Worm (Caenorhabditis elegans) whole organism, young adult: Measurements from ENCODE around the gene M02E1.3.

Experiments
- B0035.1 ChIP-seq: sonication (generic microtip); optimal IDR thresholded peaks from 2 replicates; lab custom pipeline; 2016; ENCODE audit warnings: missing genetic modification characterization, mild to moderate bottlenecking, missing compliant biosample characterization, missing genotype, missing genetic modification reagents
- B0261.1 ChIP-seq: sonication (generic microtip); optimal IDR thresholded peaks from 2 replicates; lab custom pipeline; 2016; ENCODE audit warnings: mild to moderate bottlenecking, missing genetic modification characterization, moderate library complexity, missing compliant biosample characterization
- C17E4.6 ChIP-seq: fragments of 200-800 bp; sonication (Bioruptor generic); IDR thresholded peaks from 2 replicates; pipeline ENCODE4 v1.3.6; 2022; ENCODE audit warnings: missing genetic modification reagents, missing genetic modification characterization, missing compliant biosample characterization
- F39B2.1 ChIP-seq: fragments of 200-800 bp; sonication (Bioruptor generic); IDR thresholded peaks from 2 replicates; pipeline ENCODE4 v1.3.6; 2022; ENCODE audit warnings: missing genetic modification reagents, missing genetic modification characterization, missing compliant biosample characterization
- K11D2.4 ChIP-seq: fragments of 200-800 bp; sonication (Bioruptor generic); IDR thresholded peaks from 2 replicates; pipeline ENCODE4 v1.3.6; 2022; ENCODE audit warnings: missing genetic modification reagents, missing genetic modification characterization, missing compliant biosample characterization
- K12H6.12 ChIP-seq: fragments of 200-800 bp; sonication (Bioruptor generic); optimal IDR thresholded peaks from 2 replicates; lab custom pipeline; 2018; ENCODE audit warnings: mild to moderate bottlenecking, missing genetic modification characterization, missing compliant biosample characterization
- T07F8.4 ChIP-seq: sonication (generic microtip); optimal IDR thresholded peaks from 2 replicates; lab custom pipeline; 2016; ENCODE audit warnings: mild to moderate bottlenecking, missing genetic modification characterization, moderate library complexity, missing compliant biosample characterization
- T26A5.8 ChIP-seq: sonication (generic microtip); optimal IDR thresholded peaks from 2 replicates; lab custom pipeline; 2016; ENCODE audit warnings: missing genetic modification characterization, missing compliant biosample characterization
- Y67H2A.10 ChIP-seq: fragments of 200-800 bp; sonication (Bioruptor generic); conservative IDR thresholded peaks from 2 replicates; pipeline ENCODE4 v1.3.6; 2022; ENCODE audit warnings: missing genetic modification reagents, missing genetic modification characterization, missing compliant biosample characterization
- Y79H2A.3 ChIP-seq: fragments of 200-800 bp; sonication (Bioruptor generic); conservative IDR thresholded peaks from 2 replicates; pipeline ENCODE4 v1.3.6; 2022; ENCODE audit warnings: missing genetic modification reagents, missing genetic modification characterization, missing compliant biosample characterization
- Y95B8A.8 ChIP-seq: fragments of 200-800 bp; sonication (Bioruptor generic); IDR thresholded peaks from 2 replicates; pipeline ENCODE4 v1.3.6; 2022; ENCODE audit warnings: missing genetic modification reagents, missing genetic modification characterization, missing compliant biosample characterization
- ZK185.1 ChIP-seq: sonication (generic microtip); optimal IDR thresholded peaks from 2 replicates; lab custom pipeline; 2016; ENCODE audit warnings: mild to moderate bottlenecking, missing genetic modification characterization, missing compliant biosample characterization; ENCODE audit not compliant: poor library complexity, severe bottlenecking
- akir-1 ChIP-seq: fragments of 200-800 bp; sonication (Bioruptor generic); optimal IDR thresholded peaks from 2 replicates; lab custom pipeline; 2018; ENCODE audit warnings: mild to moderate bottlenecking, missing genetic modification characterization, moderate library complexity, missing compliant biosample characterization
- ama-1 ChIP-seq, 3 experiments: fragments of 150-350 bp in 1 of 3; sonication (generic microtip) in 2 of 3; optimal IDR thresholded peaks; 2 replicates each; lab custom pipeline; 2014 to 2018; ENCODE audit warnings: missing biosample characterization in 2 of 3, missing genetic modification characterization in 2 of 3, missing genetic modification reagents in 2 of 3
- atf-7 ChIP-seq: sonication (generic microtip); optimal IDR thresholded peaks from 2 replicates; lab custom pipeline; 2017; ENCODE audit warnings: mild to moderate bottlenecking, missing genetic modification characterization, missing compliant biosample characterization
- athp-1 ChIP-seq: sonication (generic microtip); optimal IDR thresholded peaks from 2 replicates; lab custom pipeline; 2017; ENCODE audit warnings: mild to moderate bottlenecking, missing genetic modification characterization, missing compliant biosample characterization
- attf-5 ChIP-seq: fragments of 200-800 bp; sonication (Bioruptor generic); optimal IDR thresholded peaks from 2 replicates; lab custom pipeline; 2018; ENCODE audit warnings: mild to moderate bottlenecking, missing genetic modification characterization, missing compliant biosample characterization
- bed-2 ChIP-seq: fragments of 200-800 bp; sonication (Bioruptor generic); IDR thresholded peaks from 2 replicates; pipeline ENCODE4 v1.3.6; 2022; ENCODE audit warnings: missing genetic modification reagents, missing genetic modification characterization, missing compliant biosample characterization
- cebp-1 ChIP-seq, 2 experiments: fragments of 200-800 bp in 1 of 2; sonication (Bioruptor generic) in 1 of 2; sonication (generic microtip) in 1 of 2; IDR thresholded peaks in 1 of 2; optimal IDR thresholded peaks in 1 of 2; 2 replicates each; pipeline versions ENCODE4 v1.3.6 to Lab custom; 2017 to 2022; ENCODE audit warnings: missing compliant biosample characterization in 2 of 2, missing genetic modification characterization in 2 of 2, mild to moderate bottlenecking in 1 of 2, missing genetic modification reagents in 1 of 2, moderate library complexity in 1 of 2
- ceh-40 ChIP-seq: fragments of 200-800 bp; sonication (Bioruptor generic); IDR thresholded peaks from 2 replicates; pipeline ENCODE4 v1.3.6; 2022; ENCODE audit warnings: missing genetic modification characterization, missing compliant biosample characterization
- ceh-91 ChIP-seq: fragments of 200-800 bp; sonication (Bioruptor generic); IDR thresholded peaks from 2 replicates; pipeline ENCODE4 v1.3.6; 2022; ENCODE audit warnings: missing genetic modification reagents, missing genetic modification characterization, missing compliant biosample characterization
- die-1 ChIP-seq: sonication (generic microtip); optimal IDR thresholded peaks from 2 replicates; lab custom pipeline; 2016; ENCODE audit warnings: missing genotype, mild to moderate bottlenecking, missing genetic modification characterization, missing compliant biosample characterization
- dpff-1 ChIP-seq: sonication (generic microtip); optimal IDR thresholded peaks from 2 replicates; lab custom pipeline; 2017; ENCODE audit warnings: mild to moderate bottlenecking, missing genetic modification characterization, missing compliant biosample characterization
- dpl-1 ChIP-seq: fragments of 150-350 bp; optimal IDR thresholded peaks from 2 replicates; lab custom pipeline; 2014; ENCODE audit warnings: missing biosample characterization, missing genetic modification reagents, missing genetic modification characterization
- efl-1 ChIP-seq: fragments of 150-350 bp; optimal IDR thresholded peaks from 2 replicates; lab custom pipeline; 2014; ENCODE audit warnings: missing biosample characterization, missing genetic modification reagents, missing genetic modification characterization
- egl-18 ChIP-seq: fragments of 200-800 bp; sonication (Bioruptor generic); IDR thresholded peaks from 2 replicates; pipeline ENCODE4 v1.3.6; 2022; ENCODE audit warnings: missing genetic modification reagents, missing genetic modification characterization, missing compliant biosample characterization
- egrh-3 ChIP-seq: fragments of 200-800 bp; sonication (Bioruptor generic); IDR thresholded peaks from 2 replicates; pipeline ENCODE4 v1.3.6; 2022; ENCODE audit warnings: missing genetic modification reagents, missing genetic modification characterization, missing compliant biosample characterization
- hlh-12 ChIP-seq: sonication (generic microtip); optimal IDR thresholded peaks from 2 replicates; lab custom pipeline; 2016; ENCODE audit warnings: missing genetic modification characterization, missing compliant biosample characterization
- hlh-26 ChIP-seq: fragments of 200-800 bp; sonication (Bioruptor generic); conservative IDR thresholded peaks from 2 replicates; pipeline ENCODE4 v1.3.6; 2022; ENCODE audit warnings: missing genetic modification reagents, missing genetic modification characterization, missing compliant biosample characterization
- hmg-1.2 ChIP-seq: fragments of 200-800 bp; sonication (Bioruptor generic); IDR thresholded peaks from 2 replicates; pipeline ENCODE4 v1.3.6; 2022; ENCODE audit warnings: missing genetic modification reagents, missing genetic modification characterization, missing compliant biosample characterization
- hsf-1 ChIP-seq: fragments of 200-800 bp; sonication (Bioruptor generic); IDR thresholded peaks from 2 replicates; pipeline ENCODE4 v1.3.6; 2022; ENCODE audit warnings: missing genetic modification reagents, missing genetic modification characterization, missing compliant biosample characterization
- lag-1 ChIP-seq: fragments of 200-800 bp; sonication (Bioruptor generic); IDR thresholded peaks from 2 replicates; pipeline ENCODE4 v1.3.6; 2022; ENCODE audit warnings: missing genetic modification reagents, missing genetic modification characterization, missing compliant biosample characterization
- let-526 ChIP-seq: fragments of 200-800 bp; sonication (Bioruptor generic); IDR thresholded peaks from 2 replicates; pipeline ENCODE4 v1.3.6; 2022; ENCODE audit warnings: missing genetic modification reagents, missing genetic modification characterization, missing compliant biosample characterization
- lin-26 ChIP-seq: fragments of 200-800 bp; sonication (Bioruptor generic); IDR thresholded peaks from 2 replicates; pipeline ENCODE4 v1.3.6; 2022; ENCODE audit warnings: missing genetic modification reagents, missing genetic modification characterization, missing compliant biosample characterization
- mcd-1 ChIP-seq: fragments of 200-800 bp; sonication (Bioruptor generic); IDR thresholded peaks from 2 replicates; pipeline ENCODE4 v1.3.6; 2022; ENCODE audit warnings: missing genetic modification reagents, missing genetic modification characterization, missing compliant biosample characterization
- nfyb-1 ChIP-seq: fragments of 200-800 bp; sonication (Bioruptor generic); IDR thresholded peaks from 2 replicates; pipeline ENCODE4 v1.3.6; 2022; ENCODE audit warnings: missing genetic modification reagents, missing genetic modification characterization, missing compliant biosample characterization
- nhr-120 ChIP-seq: fragments of 200-800 bp; sonication (Bioruptor generic); IDR thresholded peaks from 2 replicates; pipeline ENCODE4 v1.3.6; 2022; ENCODE audit warnings: missing genetic modification characterization, missing compliant biosample characterization
- nhr-179 ChIP-seq: sonication (generic microtip); optimal IDR thresholded peaks from 2 replicates; lab custom pipeline; 2016; ENCODE audit warnings: mild to moderate bottlenecking, missing genetic modification characterization, missing compliant biosample characterization
- nhr-27 ChIP-seq: fragments of 200-800 bp; sonication (Bioruptor generic); optimal IDR thresholded peaks from 2 replicates; lab custom pipeline; 2018; ENCODE audit warnings: mild to moderate bottlenecking, missing genetic modification characterization, moderate library complexity, missing compliant biosample characterization
- pbrm-1 ChIP-seq: fragments of 200-800 bp; sonication (Bioruptor generic); IDR thresholded peaks from 2 replicates; pipeline ENCODE4 v1.3.6; 2022; ENCODE audit warnings: missing genetic modification reagents, missing genetic modification characterization, missing compliant biosample characterization
- rcor-1 ChIP-seq: fragments of 200-800 bp; sonication (Bioruptor generic); IDR thresholded peaks from 2 replicates; pipeline ENCODE4 v1.3.6; 2022; ENCODE audit warnings: missing genetic modification reagents, missing genetic modification characterization, missing compliant biosample characterization
- rec-8 ChIP-seq, 2 experiments: sonication (generic microtip); optimal IDR thresholded peaks; 2 replicates each; lab custom pipeline; 2016; ENCODE audit warnings: mild to moderate bottlenecking in 2 of 2, missing genetic modification characterization in 2 of 2, missing genetic modification reagents in 2 of 2, missing genotype in 2 of 2, missing biosample characterization in 1 of 2, missing compliant biosample characterization in 1 of 2, moderate library complexity in 1 of 2
- sdz-38 ChIP-seq: sonication (generic microtip); optimal IDR thresholded peaks from 2 replicates; lab custom pipeline; 2016; ENCODE audit warnings: missing genotype, missing genetic modification characterization, missing compliant biosample characterization
- snpc-1.3 ChIP-seq: sonication (generic microtip); optimal IDR thresholded peaks from 2 replicates; lab custom pipeline; 2017; ENCODE audit warnings: missing genetic modification characterization, mild to moderate bottlenecking, missing compliant biosample characterization, antibody characterized with exemption, moderate library complexity, missing genotype, missing genetic modification reagents; ENCODE audit not compliant: insufficient read depth
- sptf-2 ChIP-seq: fragments of 200-800 bp; sonication (Bioruptor generic); optimal IDR thresholded peaks from 2 replicates; lab custom pipeline; 2018; ENCODE audit warnings: mild to moderate bottlenecking, missing genetic modification characterization, missing compliant biosample characterization
- unc-130 ChIP-seq: sonication (generic microtip); optimal IDR thresholded peaks from 2 replicates; lab custom pipeline; 2016; ENCODE audit warnings: missing genetic modification reagents, missing genetic modification characterization, missing compliant biosample characterization
- ztf-18 ChIP-seq: sonication (generic microtip); optimal IDR thresholded peaks from 2 replicates; lab custom pipeline; 2016; ENCODE audit warnings: missing genotype, mild to moderate bottlenecking, missing genetic modification characterization, missing compliant biosample characterization
- ztf-25 ChIP-seq: fragments of 200-800 bp; sonication (Bioruptor generic); IDR thresholded peaks from 2 replicates; pipeline ENCODE4 v1.3.6; 2022; ENCODE audit warnings: missing genetic modification reagents, missing genetic modification characterization, missing compliant biosample characterization
- ztf-3 ChIP-seq: fragments of 200-800 bp; sonication (Bioruptor generic); optimal IDR thresholded peaks from 2 replicates; lab custom pipeline; 2018; ENCODE audit warnings: mild to moderate bottlenecking, missing genetic modification characterization, missing compliant biosample characterization

M02E1.3 gene

ce11 chrX:324021-324420 is 1.7 kb downstream of the M02E1.3 start (continued):
- no peak for TF ChIP-seq pbrm-1 (GFP tag; lab: Robert Waterston, UW)
- TF ChIP-seq atf-7 (tag; lab: Kevin White, UChicago) = no peak
- no peak for TF ChIP-seq Y79H2A.3 (GFP tag; lab: Robert Waterston, UW)
- TF ChIP-seq Y67H2A.10 = no peak
- TF ChIP-seq nhr-120 (GFP tag; lab: Robert Waterston, UW) = no peak
- no peak for TF ChIP-seq B0261.1 (tag; lab: Kevin White, UChicago)
- TF ChIP-seq unc-130 (GFP tag; lab: Kevin White, UChicago) = no peak
- TF ChIP-seq sdz-38 = no peak
- TF ChIP-seq B0035.1 (tag; lab: Kevin White, UChicago) = no peak
- no peak for TF ChIP-seq rcor-1 (GFP tag; lab: Robert Waterston, UW)
- no peak for TF ChIP-seq nhr-27 (tag; lab: Kevin White, UChicago)
- no peak for TF ChIP-seq ztf-18 (tag; lab: Kevin White, UChicago)
- TF ChIP-seq ztf-25 (GFP tag; lab: Robert Waterston, UW) = no peak
- 0 out of 2 replicates have a peak, but pooled peaks have one; percentile 51 for TF ChIP-seq K11D2.4
- no peak for TF ChIP-seq die-1 (tag; lab: Kevin White, UChicago)
- peak; percentile 63 for TF ChIP-seq attf-5 (GFP tag; lab: Kevin White, UChicago)
- no peak for TF ChIP-seq dpff-1 (tag; lab: Kevin White, UChicago)
- TF ChIP-seq T07F8.4 (tag; lab: Kevin White, UChicago) = no peak
- TF ChIP-seq lag-1 (GFP tag; lab: Robert Waterston, UW) = no peak
- TF ChIP-seq lin-26 = no peak
- TF ChIP-seq ztf-3 (GFP tag; lab: Kevin White, UChicago) = no peak
- TF ChIP-seq athp-1 (tag; lab: Kevin White, UChicago) = no peak
- no peak for TF ChIP-seq cebp-1 (GFP tag; IDR thresholded peaks at IDR 0.05; lab: Robert Waterston, UW)
- TF ChIP-seq cebp-1 (tag; optimal IDR thresholded peaks at IDR 0.05; lab: Kevin White, UChicago) = peak; percentile 66
- TF ChIP-seq rec-8 (tag; optimal IDR thresholded peaks at IDR 0.05; lab: Kevin White, UChicago) = no peak
- TF ChIP-seq mcd-1 = peak; percentile 31; the same call in 1 of the 2 replicates
- no peak for TF ChIP-seq Y95B8A.8 (GFP tag; lab: Robert Waterston, UW)
- no peak for TF ChIP-seq efl-1 (GFP tag; lab: Kevin White, UChicago)
- TF ChIP-seq hmg-1.2 (GFP tag; lab: Robert Waterston, UW) = peak; percentile 69
- TF ChIP-seq ceh-40 = no peak
- no peak for TF ChIP-seq nhr-179
- no peak for TF ChIP-seq hlh-12 (tag; lab: Kevin White, UChicago)
- no peak for TF ChIP-seq hlh-26 (GFP tag; lab: Robert Waterston, UW)
- no peak for TF ChIP-seq let-526 (GFP tag; lab: Robert Waterston, UW)
- no peak for TF ChIP-seq akir-1
- TF ChIP-seq egl-18 (GFP tag; lab: Robert Waterston, UW) = no peak
- TF ChIP-seq ZK185.1 (tag; lab: Kevin White, UChicago) = no peak
- TF ChIP-seq T26A5.8 (tag; lab: Kevin White, UChicago) = no peak
- no peak for TF ChIP-seq ama-1 (optimal IDR thresholded peaks at IDR 0.05; lab: Kevin White, UChicago)
- TF ChIP-seq ama-1 (GFP tag; optimal IDR thresholded peaks at IDR 0.05; lab: Kevin White, UChicago) = no peak
- TF ChIP-seq egrh-3 (GFP tag; lab: Robert Waterston, UW) = no peak
- TF ChIP-seq bed-2 (GFP tag; lab: Robert Waterston, UW) = no peak
- no peak for TF ChIP-seq dpl-1 (GFP tag; lab: Kevin White, UChicago)
- TF ChIP-seq F39B2.1 (GFP tag; lab: Robert Waterston, UW) = no peak
- no peak for TF ChIP-seq nfyb-1 (GFP tag; lab: Robert Waterston, UW)
- TF ChIP-seq sptf-2 (GFP tag; lab: Kevin White, UChicago) = no peak
- TF ChIP-seq snpc-1.3 (tag; lab: Kevin White, UChicago) = no peak
- TF ChIP-seq C17E4.6 = no peak
- peak; percentile 44; the same call in 1 of the 2 replicates for TF ChIP-seq hsf-1 (GFP tag; lab: Robert Waterston, UW)
- peak; percentile 66 for TF ChIP-seq K12H6.12
- TF ChIP-seq ceh-91 (GFP tag; lab: Robert Waterston, UW) = no peak
